Worm (Caenorhabditis elegans) whole organism, L1 larva: ENCODE results near the gene F46H5.2.

Experiments used
- C04F5.9 ChIP-seq: sonication (generic microtip); optimal IDR thresholded peaks from 2 replicates; lab custom pipeline; 2016; ENCODE audit warnings: missing genetic modification characterization, missing compliant biosample characterization
- F16B12.6 ChIP-seq: fragments of 150-350 bp; optimal IDR thresholded peaks from 2 replicates; lab custom pipeline; 2014; ENCODE audit warnings: missing biosample characterization, missing genetic modification characterization
- blmp-1 ChIP-seq: fragments of 150-350 bp; optimal IDR thresholded peaks from 2 replicates; lab custom pipeline; 2014; ENCODE audit warnings: missing biosample characterization, missing genetic modification characterization
- ceh-63 ChIP-seq: fragments of 200-800 bp; sonication (Bioruptor generic); optimal IDR thresholded peaks from 2 replicates; lab custom pipeline; 2018; ENCODE audit warnings: mild to moderate bottlenecking, missing genetic modification characterization, missing compliant biosample characterization
- ceh-8 ChIP-seq: fragments of 200-800 bp; sonication (Bioruptor generic); optimal IDR thresholded peaks from 2 replicates; lab custom pipeline; 2018; ENCODE audit warnings: mild to moderate bottlenecking, missing genetic modification characterization, moderate library complexity, missing compliant biosample characterization
- ceh-88 ChIP-seq: fragments of 200-800 bp; sonication (Bioruptor generic); IDR thresholded peaks from 2 replicates; pipeline ENCODE4 v1.3.6; 2022; ENCODE audit warnings: missing genetic modification characterization, missing compliant biosample characterization
- dpl-1 ChIP-seq, 3 experiments: fragments of 150-350 bp in 2 of 3; sonication (generic microtip) in 1 of 3; optimal IDR thresholded peaks; 2 replicates each; lab custom pipeline; 2014 to 2017; ENCODE audit warnings: missing biosample characterization in 3 of 3, missing genetic modification characterization in 3 of 3, missing genetic modification reagents in 3 of 3
- dsc-1 ChIP-seq: sonication (generic microtip); optimal IDR thresholded peaks from 2 replicates; lab custom pipeline; 2016; ENCODE audit warnings: mild to moderate bottlenecking, missing genetic modification characterization, missing compliant biosample characterization
- elt-2 ChIP-seq: sonication (generic microtip); optimal IDR thresholded peaks from 2 replicates; lab custom pipeline; 2016; ENCODE audit warnings: missing genetic modification characterization, mild to moderate bottlenecking, inconsistent platforms, missing compliant biosample characterization, missing genetic modification reagents
- elt-3 ChIP-seq, 6 experiments: fragments of 150-350 bp in 1 of 6; sonication (generic microtip); optimal IDR thresholded peaks; 2 replicates each; lab custom pipeline; 2017 to 2018; ENCODE audit warnings: missing biosample characterization in 6 of 6, missing genetic modification characterization in 6 of 6, inconsistent platforms in 1 of 6
- fkh-10 ChIP-seq: sonication (generic microtip); optimal IDR thresholded peaks from 2 replicates; lab custom pipeline; 2017; ENCODE audit warnings: missing biosample characterization, missing genetic modification reagents, missing genetic modification characterization
- fkh-8 ChIP-seq: sonication (generic microtip); optimal IDR thresholded peaks from 2 replicates; lab custom pipeline; 2016; ENCODE audit warnings: mild to moderate bottlenecking, missing genetic modification characterization, missing compliant biosample characterization
- fos-1 ChIP-seq: fragments of 150-350 bp; optimal IDR thresholded peaks from 2 replicates; lab custom pipeline; 2014; ENCODE audit warnings: missing biosample characterization, missing genetic modification characterization
- hlh-17 ChIP-seq: fragments of 200-800 bp; sonication (Bioruptor generic); optimal IDR thresholded peaks from 2 replicates; lab custom pipeline; 2018; ENCODE audit warnings: missing genetic modification characterization, mild to moderate bottlenecking, missing compliant biosample characterization, moderate library complexity, borderline replicate concordance
- jun-1 ChIP-seq: fragments of 150-350 bp; optimal IDR thresholded peaks from 2 replicates; lab custom pipeline; 2014; ENCODE audit warnings: missing biosample characterization, missing genetic modification reagents, missing genetic modification characterization
- lin-14 ChIP-seq: fragments of 200-800 bp; sonication (Bioruptor generic); optimal IDR thresholded peaks from 2 replicates; lab custom pipeline; 2018; ENCODE audit warnings: mild to moderate bottlenecking, missing genetic modification characterization, moderate library complexity, missing compliant biosample characterization
- lin-35 ChIP-seq, 2 experiments: fragments of 150-350 bp; optimal IDR thresholded peaks; 2 replicates each; lab custom pipeline; 2014; ENCODE audit warnings: missing biosample characterization in 2 of 2, missing genetic modification characterization in 2 of 2, missing genetic modification reagents in 2 of 2
- lir-3 ChIP-seq: sonication (generic microtip); optimal IDR thresholded peaks from 2 replicates; lab custom pipeline; 2016; ENCODE audit warnings: mild to moderate bottlenecking, missing genetic modification characterization, moderate library complexity, missing compliant biosample characterization; ENCODE audit not compliant: poor library complexity
- lsy-2 ChIP-seq, 2 experiments: fragments of 150-350 bp; optimal IDR thresholded peaks; 2 replicates each; lab custom pipeline; 2014; ENCODE audit warnings: missing biosample characterization in 2 of 2, missing genetic modification characterization in 2 of 2
- mdl-1 ChIP-seq, 2 experiments: fragments of 150-350 bp; optimal IDR thresholded peaks; 2 replicates each; lab custom pipeline; 2014 to 2017; ENCODE audit warnings: missing biosample characterization in 2 of 2, missing genetic modification characterization in 2 of 2, inconsistent platforms in 1 of 2
- mef-2 ChIP-seq: fragments of 150-350 bp; optimal IDR thresholded peaks from 2 replicates; lab custom pipeline; 2014; ENCODE audit warnings: missing biosample characterization, missing genetic modification characterization
- mep-1 ChIP-seq: fragments of 150-350 bp; optimal IDR thresholded peaks from 2 replicates; lab custom pipeline; 2014; ENCODE audit warnings: missing biosample characterization, missing genetic modification characterization
- nhr-19 ChIP-seq: fragments of 200-800 bp; sonication (Bioruptor generic); conservative IDR thresholded peaks from 2 replicates; pipeline ENCODE4 v1.3.6; 2022; ENCODE audit warnings: missing genetic modification characterization, missing compliant biosample characterization
- nhr-20 ChIP-seq: sonication (generic microtip); optimal IDR thresholded peaks from 2 replicates; lab custom pipeline; 2016; ENCODE audit warnings: mild to moderate bottlenecking, missing genetic modification characterization, missing compliant biosample characterization
- nhr-237 ChIP-seq: fragments of 150-350 bp; optimal IDR thresholded peaks from 2 replicates; lab custom pipeline; 2014; ENCODE audit warnings: missing biosample characterization, missing genetic modification characterization
- nhr-47 ChIP-seq: sonication (generic microtip); optimal IDR thresholded peaks from 2 replicates; lab custom pipeline; 2016; ENCODE audit warnings: mild to moderate bottlenecking, missing genetic modification characterization, moderate library complexity, missing compliant biosample characterization
- nhr-71 ChIP-seq: sonication (generic microtip); optimal IDR thresholded peaks from 2 replicates; lab custom pipeline; 2016; ENCODE audit warnings: mild to moderate bottlenecking, missing genetic modification characterization, moderate library complexity, missing compliant biosample characterization
- nhr-90 ChIP-seq: sonication (generic microtip); optimal IDR thresholded peaks from 2 replicates; lab custom pipeline; 2016; ENCODE audit warnings: mild to moderate bottlenecking, missing genetic modification characterization, missing compliant biosample characterization; ENCODE audit not compliant: poor library complexity
- pag-3 ChIP-seq: sonication (generic microtip); optimal IDR thresholded peaks from 2 replicates; lab custom pipeline; 2017; ENCODE audit warnings: missing genetic modification characterization, mild to moderate bottlenecking, missing compliant biosample characterization, antibody characterized with exemption, borderline replicate concordance; ENCODE audit not compliant: insufficient read depth
- rnt-1 ChIP-seq: sonication (generic microtip); optimal IDR thresholded peaks from 2 replicates; lab custom pipeline; 2016; ENCODE audit warnings: mild to moderate bottlenecking, missing genetic modification characterization, moderate library complexity, missing compliant biosample characterization
- snu-23 ChIP-seq: sonication (generic microtip); optimal IDR thresholded peaks from 2 replicates; lab custom pipeline; 2016; ENCODE audit warnings: missing genetic modification characterization, missing compliant biosample characterization
- tbx-2 ChIP-seq: sonication (generic microtip); optimal IDR thresholded peaks from 2 replicates; lab custom pipeline; 2016; ENCODE audit warnings: missing genetic modification characterization, missing compliant biosample characterization
- tlp-1 ChIP-seq: fragments of 150-350 bp; optimal IDR thresholded peaks from 2 replicates; lab custom pipeline; 2014; ENCODE audit warnings: missing biosample characterization, missing genetic modification characterization
- unc-86 ChIP-seq: sonication (generic microtip); optimal IDR thresholded peaks from 2 replicates; lab custom pipeline; 2016; ENCODE audit warnings: missing genetic modification characterization, missing compliant biosample characterization
- unc-98 ChIP-seq: fragments of 200-800 bp; sonication (Bioruptor generic); IDR thresholded peaks from 2 replicates; pipeline ENCODE4 v1.3.6; 2022; ENCODE audit warnings: missing genetic modification characterization, missing compliant biosample characterization
- xbp-1 ChIP-seq: sonication (generic microtip); optimal IDR thresholded peaks from 2 replicates; lab custom pipeline; 2016; ENCODE audit warnings: missing genetic modification characterization, missing compliant biosample characterization

F46H5.2 gene

ce11 chrX:7232158-7232822, 33.2 kb upstream of the F46H5.2 start (continued):
- TF ChIP-seq mdl-1 (tag; optimal IDR thresholded peaks at IDR 0.05; lab: Kevin White, UChicago), result peak in 1 of 2 experiments; percentile 16
- peak; percentile 53 for TF ChIP-seq snu-23 (GFP tag; lab: Kevin White, UChicago)
- peak; percentile 18 for TF ChIP-seq nhr-19 (GFP tag; lab: Robert Waterston, UW)
- no peak for TF ChIP-seq fos-1 (tag; lab: Kevin White, UChicago)
- TF ChIP-seq rnt-1 (tag; lab: Kevin White, UChicago), result peak; percentile 16
- peak in 1 of 3 experiments; percentile 5 for TF ChIP-seq dpl-1 (GFP tag; optimal IDR thresholded peaks at IDR 0.05; lab: Kevin White, UChicago)
- TF ChIP-seq mef-2 (tag; lab: Kevin White, UChicago), result no peak
- no peak for TF ChIP-seq tbx-2 (tag; lab: Kevin White, UChicago)
- TF ChIP-seq elt-3 (tag; optimal IDR thresholded peaks at IDR 0.05; lab: Kevin White, UChicago), result no peak
- TF ChIP-seq lir-3 (tag; lab: Kevin White, UChicago), result no peak
- no peak for TF ChIP-seq C04F5.9 (tag; lab: Kevin White, UChicago)
- TF ChIP-seq lsy-2 (tag; optimal IDR thresholded peaks at IDR 0.05; lab: Kevin White, UChicago), result peak in 1 of 2 experiments; percentile 26
- TF ChIP-seq ceh-88 (GFP tag; lab: Robert Waterston, UW), result no peak
- TF ChIP-seq dsc-1 (tag; lab: Kevin White, UChicago), result peak; percentile 48
- peak; percentile 32 for TF ChIP-seq nhr-20
- peak; percentile 11 for TF ChIP-seq nhr-90
- TF ChIP-seq fkh-10 (GFP tag; lab: Kevin White, UChicago), result no peak
- TF ChIP-seq lin-14 (GFP tag; lab: Kevin White, UChicago), result peak; percentile 83
- TF ChIP-seq nhr-237 (tag; lab: Kevin White, UChicago), result no peak

- no peak for TF ChIP-seq ceh-63
- no peak for TF ChIP-seq snu-23 (GFP tag; lab: Kevin White, UChicago)
- peak; percentile 18 for TF ChIP-seq nhr-47 (tag; lab: Kevin White, UChicago)
- TF ChIP-seq nhr-20, result peak; percentile 17
- TF ChIP-seq hlh-17 (GFP tag; lab: Kevin White, UChicago), result no peak
- peak; percentile 21 for TF ChIP-seq ceh-8 (GFP tag; lab: Kevin White, UChicago)
- TF ChIP-seq tlp-1, result no peak
- no peak for TF ChIP-seq F16B12.6 (tag; lab: Kevin White, UChicago)
- peak; percentile 1 for TF ChIP-seq mep-1 (tag; lab: Kevin White, UChicago)
- TF ChIP-seq nhr-19 (GFP tag; lab: Robert Waterston, UW), result peak; percentile 12; the same call in 1 of the 2 replicates
- TF ChIP-seq xbp-1 (tag; lab: Kevin White, UChicago), result peak; percentile 34
- no peak for TF ChIP-seq unc-98 (GFP tag; lab: Robert Waterston, UW)
- peak in 1 of 2 experiments; percentile 9 for TF ChIP-seq lin-35 (GFP tag; optimal IDR thresholded peaks at IDR 0.05; lab: Kevin White, UChicago)
- TF ChIP-seq fkh-8 (tag; lab: Kevin White, UChicago), result peak; percentile 31
- TF ChIP-seq blmp-1 (tag; lab: Kevin White, UChicago), result peak; percentile 43
- TF ChIP-seq pag-3, result peak; percentile 75
- TF ChIP-seq unc-86, result peak; percentile 57
- TF ChIP-seq lsy-2 (tag; optimal IDR thresholded peaks at IDR 0.05; lab: Kevin White, UChicago), result peak in 1 of 2 experiments; percentile 1
- no peak for TF ChIP-seq jun-1 (tag; lab: Kevin White, UChicago)
- peak; percentile 51 for TF ChIP-seq elt-2 (tag; lab: Kevin White, UChicago)
- peak; percentile 38 for TF ChIP-seq lin-14 (GFP tag; lab: Kevin White, UChicago)
- TF ChIP-seq nhr-71 (tag; lab: Kevin White, UChicago), result peak; percentile 47
These were observed 32.0 kb upstream of the F46H5.2 start for ce11 chrX:7233127-7234073.
